Worm (Caenorhabditis elegans): ENCODE measurements around the gene Y22D7AL.16.
A peak's percentile ranks its signal among the peaks of the same experiment; 100 is the strongest.

Y22D7AL.16 gene

ce11 chrIII:1614412-1614811 lies 50.6 kb downstream of the Y22D7AL.16 start:
- peak; percentile 35 for TF ChIP-seq blmp-1 (tag; optimal IDR thresholded peaks at IDR 0.05; ENCODE audit: insufficient read depth)
- TF ChIP-seq nhr-77 (tag; optimal IDR thresholded peaks at IDR 0.05) = no peak

ce11 chrIII:1613933-1614332 lies 51.1 kb downstream of the Y22D7AL.16 start, which contains the start of gene Y22D7AL.9:
Gene Y22D7AL.9 (minus strand): TSS chrIII:1614033.
- TF ChIP-seq sma-9 (GFP tag; optimal IDR thresholded peaks at IDR 0.05) (no peak), sma-9 (tag; optimal IDR thresholded peaks at IDR 0.05) (no peak), crh-2 (tag; optimal IDR thresholded peaks at IDR 0.05) (no peak), ztf-4 (tag; optimal IDR thresholded peaks at IDR 0.05) (no peak), blmp-1 (tag; optimal IDR thresholded peaks at IDR 0.05; ENCODE audit: insufficient read depth) (no peak)

- TF ChIP-seq elt-3 (tag; optimal IDR thresholded peaks at IDR 0.05) = no peak
- no peak for TF ChIP-seq R02D3.7 (tag; optimal IDR thresholded peaks at IDR 0.05)
- no peak for TF ChIP-seq alr-1 (tag; optimal IDR thresholded peaks at IDR 0.05)
- TF ChIP-seq nhr-21 (tag; optimal IDR thresholded peaks at IDR 0.05) = no peak
- TF ChIP-seq nhr-12 (tag; optimal IDR thresholded peaks at IDR 0.05) = no peak
- no peak for TF ChIP-seq lin-39 (tag; optimal IDR thresholded peaks at IDR 0.05)
- TF ChIP-seq nhr-23 (tag; optimal IDR thresholded peaks at IDR 0.05) = no peak
- TF ChIP-seq nhr-77 (tag; optimal IDR thresholded peaks at IDR 0.05) = no peak
- no peak for TF ChIP-seq ztf-1 (GFP tag; conservative IDR thresholded peaks at IDR 0.05)
- no peak for TF ChIP-seq sma-3 (GFP tag; optimal IDR thresholded peaks at IDR 0.05)
- TF ChIP-seq sma-9 (GFP tag; optimal IDR thresholded peaks at IDR 0.05) = no peak
- no peak for TF ChIP-seq sma-9 (tag; optimal IDR thresholded peaks at IDR 0.05)
- no peak for TF ChIP-seq gmeb-1 (tag; optimal IDR thresholded peaks at IDR 0.05)
- no peak for TF ChIP-seq unc-62 (GFP tag; optimal IDR thresholded peaks at IDR 0.05)
- no peak for TF ChIP-seq ceh-82 (tag; optimal IDR thresholded peaks at IDR 0.05)
Observed at ce11 chrIII:1612974-1613568, 51.9 kb downstream of the Y22D7AL.16 start.

Measured in whole organism, L2 larva.